Fruit fly (Drosophila melanogaster) whole organism, embryonic: ENCODE data around the gene Pde11.

ENCODE experiments used
- ATbp ChIP-seq: fragments of 200-800 bp; sonication (Bioruptor generic); optimal IDR thresholded peaks from 2 replicates; lab custom pipeline; 2017; ENCODE audit warnings: missing biosample characterization, mild to moderate bottlenecking, missing genetic modification characterization, missing genetic modification reagents
- CG10565 ChIP-seq: fragments of 200-800 bp; sonication (Bioruptor generic); optimal IDR thresholded peaks from 3 replicates; lab custom pipeline; 2016; ENCODE audit warnings: missing biosample characterization, mild to moderate bottlenecking, missing genetic modification characterization
- CG11093 ChIP-seq: fragments of 200-800 bp; sonication (Bioruptor generic); IDR thresholded peaks from 3 replicates; pipeline ENCODE4 v1.3.6; 2022; ENCODE audit warnings: missing biosample characterization, missing genetic modification characterization
- CG11247 ChIP-seq: fragments of 200-800 bp; sonication (Bioruptor generic); IDR thresholded peaks from 2 replicates; pipeline ENCODE4 v1.3.6; 2022; ENCODE audit warnings: missing biosample characterization, missing genetic modification characterization
- CG11398 ChIP-seq: fragments of 200-800 bp; sonication (Bioruptor generic); optimal IDR thresholded peaks from 2 replicates; lab custom pipeline; 2016; ENCODE audit warnings: missing biosample characterization, missing genetic modification characterization
- CG13624 ChIP-seq: fragments of 200-800 bp; sonication (Bioruptor generic); optimal IDR thresholded peaks from 2 replicates; lab custom pipeline; 2016; ENCODE audit warnings: missing biosample characterization, missing genetic modification characterization
- CG13775 ChIP-seq: fragments of 200-800 bp; sonication (Bioruptor generic); optimal IDR thresholded peaks from 3 replicates; lab custom pipeline; 2017; ENCODE audit warnings: missing biosample characterization, mild to moderate bottlenecking, missing genetic modification characterization
- CG1602 ChIP-seq: fragments of 200-800 bp; sonication (Bioruptor generic); optimal IDR thresholded peaks from 3 replicates; lab custom pipeline; 2016; ENCODE audit warnings: missing biosample characterization, missing genetic modification characterization
- CG17186 ChIP-seq: fragments of 200-800 bp; sonication (Bioruptor generic); optimal IDR thresholded peaks from 3 replicates; lab custom pipeline; 2017; ENCODE audit warnings: missing biosample characterization, missing genetic modification reagents, missing genetic modification characterization
- CG2678 ChIP-seq: fragments of 200-800 bp; sonication (Bioruptor generic); optimal IDR thresholded peaks from 3 replicates; lab custom pipeline; 2019; ENCODE audit warnings: missing biosample characterization, mild to moderate bottlenecking, missing genetic modification characterization, moderate library complexity
- CG34224 ChIP-seq: fragments of 200-800 bp; sonication (Bioruptor generic); IDR thresholded peaks from 3 replicates; pipeline ENCODE4 v1.3.6; 2022; ENCODE audit warnings: missing biosample characterization, missing genetic modification characterization; ENCODE audit not compliant: partially characterized antibody
- CG3995 ChIP-seq: fragments of 200-800 bp; sonication (Bioruptor generic); optimal IDR thresholded peaks from 3 replicates; lab custom pipeline; 2016; ENCODE audit warnings: missing biosample characterization, missing genetic modification characterization
- CG4282 ChIP-seq: fragments of 200-800 bp; sonication (Bioruptor generic); optimal IDR thresholded peaks from 2 replicates; lab custom pipeline; 2016; ENCODE audit warnings: missing biosample characterization, missing genetic modification characterization
- CG7928 ChIP-seq: fragments of 200-800 bp; sonication (Bioruptor generic); optimal IDR thresholded peaks from 2 replicates; lab custom pipeline; 2017; ENCODE audit warnings: missing biosample characterization, mild to moderate bottlenecking, missing genetic modification characterization
- CG8281 ChIP-seq: fragments of 200-800 bp; sonication (Bioruptor generic); optimal IDR thresholded peaks from 2 replicates; lab custom pipeline; 2018; ENCODE audit warnings: missing biosample characterization, mild to moderate bottlenecking, missing genetic modification characterization, moderate library complexity
- CG8359 ChIP-seq: fragments of 200-800 bp; sonication (Bioruptor generic); optimal IDR thresholded peaks from 2 replicates; lab custom pipeline; 2017; ENCODE audit warnings: missing biosample characterization, mild to moderate bottlenecking, missing genetic modification characterization, borderline replicate concordance
- Deaf1 ChIP-seq: fragments of 200-800 bp; optimal IDR thresholded peaks from 3 replicates; lab custom pipeline; 2019; ENCODE audit warnings: missing biosample characterization, mild to moderate bottlenecking, missing genetic modification characterization, moderate library complexity
- HLH54F ChIP-seq: fragments of 200-800 bp; sonication (Bioruptor generic); optimal IDR thresholded peaks from 3 replicates; lab custom pipeline; 2016; ENCODE audit warnings: missing biosample characterization, missing genetic modification characterization
- Hr39 ChIP-seq: fragments of >200 bp; optimal IDR thresholded peaks from 2 replicates; lab custom pipeline; 2017
- NC2β ChIP-seq: fragments of 200-800 bp; sonication (Bioruptor generic); optimal IDR thresholded peaks from 2 replicates; lab custom pipeline; 2016; ENCODE audit warnings: missing biosample characterization, missing genetic modification characterization
- Sox100B ChIP-seq: fragments of 200-800 bp; sonication (Bioruptor generic); optimal IDR thresholded peaks from 3 replicates; lab custom pipeline; 2018; ENCODE audit warnings: missing biosample characterization, mild to moderate bottlenecking, missing genetic modification characterization
- abd-A ChIP-seq: fragments of 200-800 bp; sonication (Bioruptor generic); optimal IDR thresholded peaks from 3 replicates; lab custom pipeline; 2019; ENCODE audit warnings: missing biosample characterization, mild to moderate bottlenecking, missing genetic modification characterization, moderate library complexity
- ap ChIP-seq: fragments of 200-800 bp; sonication (Bioruptor generic); IDR thresholded peaks from 2 replicates; pipeline ENCODE4 v1.3.6; 2022; ENCODE audit warnings: missing biosample characterization, missing genetic modification characterization
- chm ChIP-seq: fragments of 200-800 bp; sonication (Bioruptor generic); IDR thresholded peaks from 2 replicates; pipeline ENCODE4 v1.3.6; 2022; ENCODE audit warnings: missing biosample characterization, missing genetic modification characterization
- chn ChIP-seq: fragments of 200-800 bp; sonication (Bioruptor generic); optimal IDR thresholded peaks from 2 replicates; lab custom pipeline; 2016; ENCODE audit warnings: missing biosample characterization, missing genetic modification characterization
- dimm ChIP-seq: fragments of 200-800 bp; sonication (Bioruptor generic); IDR thresholded peaks from 2 replicates; pipeline ENCODE4 v1.3.6; 2022; ENCODE audit warnings: missing biosample characterization, missing genetic modification characterization
- dpn ChIP-seq, 2 experiments: fragments of 200-800 bp; sonication (Bioruptor generic); optimal IDR thresholded peaks; 3 replicates each; lab custom pipeline; 2016; ENCODE audit warnings: missing biosample characterization in 2 of 2, missing genetic modification characterization in 2 of 2
- esg ChIP-seq: fragments of 200-800 bp; sonication (Bioruptor generic); conservative IDR thresholded peaks from 2 replicates; pipeline ENCODE4 v1.3.6; 2022; ENCODE audit warnings: missing biosample characterization, missing genetic modification characterization
- fu2 ChIP-seq: fragments of 200-800 bp; sonication (Bioruptor generic); optimal IDR thresholded peaks from 2 replicates; lab custom pipeline; 2016; ENCODE audit warnings: missing biosample characterization, missing genetic modification characterization
- gem ChIP-seq: fragments of 200-800 bp; sonication (Bioruptor generic); optimal IDR thresholded peaks from 2 replicates; lab custom pipeline; 2019; ENCODE audit warnings: missing biosample characterization, mild to moderate bottlenecking, missing genetic modification characterization, moderate library complexity
- gt ChIP-seq: fragments of 200-800 bp; sonication (Bioruptor generic); IDR thresholded peaks from 2 replicates; pipeline ENCODE4 v1.3.6; 2022; ENCODE audit warnings: missing biosample characterization, missing genetic modification characterization
- h ChIP-seq: fragments of >200 bp; optimal IDR thresholded peaks from 2 replicates; lab custom pipeline; 2017
- hth ChIP-seq: fragments of >200 bp; optimal IDR thresholded peaks from 2 replicates; lab custom pipeline; 2017; ENCODE audit warnings: inconsistent platforms
- ind ChIP-seq: fragments of 200-800 bp; sonication (Bioruptor generic); optimal IDR thresholded peaks from 3 replicates; lab custom pipeline; 2016; ENCODE audit warnings: missing biosample characterization, missing genetic modification characterization
- insv ChIP-seq, 2 experiments: fragments of 200-800 bp; sonication (Bioruptor generic); optimal IDR thresholded peaks; 3 replicates each; lab custom pipeline; 2016 to 2018; ENCODE audit warnings: missing biosample characterization in 2 of 2, missing genetic modification characterization in 2 of 2
- kay ChIP-seq: fragments of 200-800 bp; sonication (Bioruptor generic); optimal IDR thresholded peaks from 2 replicates; lab custom pipeline; 2016; ENCODE audit warnings: missing biosample characterization, missing genetic modification characterization
- mirr ChIP-seq: fragments of 200-800 bp; sonication (Bioruptor generic); optimal IDR thresholded peaks from 3 replicates; lab custom pipeline; 2018; ENCODE audit warnings: missing biosample characterization, mild to moderate bottlenecking, missing genetic modification characterization
- pb ChIP-seq: fragments of 200-800 bp; sonication (Bioruptor generic); optimal IDR thresholded peaks from 3 replicates; lab custom pipeline; 2016; ENCODE audit warnings: missing biosample characterization, missing genetic modification characterization
- peb ChIP-seq: fragments of 200-800 bp; sonication (Bioruptor generic); IDR thresholded peaks from 2 replicates; pipeline ENCODE4 v1.3.6; 2022; ENCODE audit warnings: missing biosample characterization, missing genetic modification characterization
- pfk ChIP-seq: fragments of 200-800 bp; sonication (Bioruptor generic); optimal IDR thresholded peaks from 2 replicates; lab custom pipeline; 2018; ENCODE audit warnings: missing biosample characterization, mild to moderate bottlenecking, missing genetic modification characterization, moderate library complexity
- repo ChIP-seq: fragments of 200-800 bp; sonication (Bioruptor generic); optimal IDR thresholded peaks from 2 replicates; lab custom pipeline; 2016; ENCODE audit warnings: missing biosample characterization, missing genetic modification characterization
- ro ChIP-seq: fragments of 200-800 bp; sonication (Bioruptor generic); IDR thresholded peaks from 2 replicates; pipeline ENCODE4 v1.3.6; 2022; ENCODE audit warnings: missing biosample characterization, missing genetic modification characterization
- schlank ChIP-seq: fragments of 200-800 bp; sonication (Bioruptor generic); optimal IDR thresholded peaks from 2 replicates; lab custom pipeline; 2018; ENCODE audit warnings: missing biosample characterization, mild to moderate bottlenecking, missing genetic modification characterization
- slbo ChIP-seq: fragments of 200-800 bp; sonication (Bioruptor generic); IDR thresholded peaks from 2 replicates; pipeline ENCODE4 v1.3.6; 2022; ENCODE audit warnings: missing biosample characterization, missing genetic modification characterization
- tgo ChIP-seq: fragments of 200-800 bp; sonication (Bioruptor generic); IDR thresholded peaks from 3 replicates; pipeline ENCODE4 v1.3.6; 2022; ENCODE audit warnings: missing biosample characterization, missing genetic modification characterization
- tna ChIP-seq: fragments of 200-800 bp; sonication (Bioruptor generic); IDR thresholded peaks from 2 replicates; pipeline ENCODE4 v1.3.6; 2022; ENCODE audit warnings: missing biosample characterization, missing genetic modification characterization; ENCODE audit not compliant: partially characterized antibody
- ttk ChIP-seq: fragments of 200-800 bp; sonication (Bioruptor generic); IDR thresholded peaks from 2 replicates; pipeline ENCODE4 v2.1.2; 2022; ENCODE audit warnings: missing biosample characterization, missing genetic modification characterization
- tx ChIP-seq: fragments of 200-800 bp; sonication (Bioruptor generic); optimal IDR thresholded peaks from 2 replicates; lab custom pipeline; 2016; ENCODE audit warnings: missing biosample characterization, missing genetic modification characterization
- unc-4 ChIP-seq: fragments of 200-800 bp; sonication (Bioruptor generic); IDR thresholded peaks from 2 replicates; pipeline ENCODE4 v1.3.6; 2022; ENCODE audit warnings: missing biosample characterization, missing genetic modification characterization; ENCODE audit not compliant: partially characterized antibody
- zen2 ChIP-seq: fragments of 200-800 bp; sonication (Bioruptor generic); IDR thresholded peaks from 3 replicates; pipeline ENCODE4 v1.3.6; 2022; ENCODE audit warnings: missing biosample characterization, missing genetic modification characterization; ENCODE audit not compliant: partially characterized antibody

Gene Pde11

DNA sequence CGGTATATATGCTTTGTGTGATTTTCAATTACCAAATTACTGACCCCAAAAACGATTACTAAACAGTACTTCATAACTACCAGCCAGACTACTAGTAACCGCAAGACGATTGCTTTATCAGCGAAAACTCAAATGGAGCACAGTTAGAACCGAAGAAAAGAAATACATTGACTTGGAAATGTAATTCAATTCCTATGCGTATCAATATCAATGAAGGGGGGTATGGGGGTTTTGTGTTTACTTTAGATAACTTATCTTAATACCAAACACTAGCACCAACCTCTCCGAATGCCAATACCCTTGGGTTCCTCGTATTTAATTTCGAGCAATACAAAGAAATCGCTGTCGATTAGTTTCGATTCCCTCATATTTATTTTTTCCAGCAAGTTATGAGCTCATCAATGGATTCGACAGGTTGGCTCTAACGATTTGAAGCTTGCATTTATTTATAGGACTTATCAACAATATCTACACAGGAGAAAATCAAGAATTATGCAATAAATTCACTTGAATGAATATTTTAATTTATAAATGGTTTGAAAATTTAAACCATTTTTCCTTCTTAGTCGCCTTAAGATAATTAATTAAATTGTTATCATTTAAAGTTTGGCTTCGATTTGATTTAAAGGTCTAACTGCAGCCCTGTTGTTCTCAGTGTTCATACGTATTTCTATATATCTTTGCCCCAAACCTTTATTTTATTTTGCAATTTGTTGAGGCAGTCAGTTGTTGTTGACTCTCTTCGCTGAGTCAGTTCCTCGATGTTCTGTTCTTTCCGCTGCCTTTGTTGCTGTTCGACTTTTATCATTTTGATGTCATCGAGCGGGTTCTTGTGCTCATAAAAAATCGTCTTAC is 31.4 kb upstream of the Pde11 start (continued):
- no peak for TF ChIP-seq dimm (GFP tag; lab: Robert Waterston, UW)
- TF ChIP-seq CG17186 (GFP tag; lab: Kevin White, UChicago) = no peak
- no peak for TF ChIP-seq insv (GFP tag; optimal IDR thresholded peaks at IDR 0.05; lab: Kevin White, UChicago)
- TF ChIP-seq tx = peak; percentile 7
- peak; percentile 63 to 67 for TF ChIP-seq dpn (GFP tag; optimal IDR thresholded peaks at IDR 0.05; lab: Kevin White, UChicago)
- peak; percentile 67 for TF ChIP-seq kay (GFP tag; lab: Kevin White, UChicago)
- TF ChIP-seq CG2678 (tag; lab: Kevin White, UChicago) = peak; percentile 93
- TF ChIP-seq peb = peak; percentile 53; the same call in 1 of the 2 replicates
- TF ChIP-seq CG11093 = 0 out of 3 replicates have a peak, but pooled peaks have one; percentile 40
- TF ChIP-seq CG10565 (GFP tag; lab: Kevin White, UChicago) = no peak
- TF ChIP-seq gt (GFP tag; lab: Robert Waterston, UW) = no peak
- peak; percentile 86 for TF ChIP-seq tgo (GFP tag; lab: Robert Waterston, UW)
- TF ChIP-seq Sox100B (GFP tag; lab: Kevin White, UChicago) = peak; percentile 78
- TF ChIP-seq pfk (GFP tag; lab: Kevin White, UChicago) = no peak
- TF ChIP-seq unc-4 (GFP tag; lab: Robert Waterston, UW) = no peak
- no peak for TF ChIP-seq hth (lab: Kevin White, UChicago)
- peak; percentile 4 for TF ChIP-seq CG7928 (GFP tag; lab: Kevin White, UChicago)
- TF ChIP-seq schlank (tag; lab: Kevin White, UChicago) = peak; percentile 46
- TF ChIP-seq Deaf1 (tag; lab: Kevin White, UChicago) = peak; percentile 46
- TF ChIP-seq HLH54F (GFP tag; lab: Kevin White, UChicago) = peak; percentile 48
- TF ChIP-seq mirr (GFP tag; lab: Kevin White, UChicago) = peak; percentile 98
- no peak for TF ChIP-seq CG11398 (GFP tag; lab: Kevin White, UChicago)
- peak; percentile 86 for TF ChIP-seq slbo (GFP tag; lab: Robert Waterston, UW)
- no peak for TF ChIP-seq zen2 (GFP tag; lab: Robert Waterston, UW)
- TF ChIP-seq CG3995 = peak; percentile 41
- peak; percentile 28; the same call in 1 of the 2 replicates for TF ChIP-seq chm
- TF ChIP-seq ATbp = peak; percentile 28
- TF ChIP-seq ind (GFP tag; lab: Kevin White, UChicago) = peak; percentile 74
- TF ChIP-seq Hr39 = no peak
- no peak for TF ChIP-seq pb (GFP tag; lab: Kevin White, UChicago)
- peak; percentile 67 for TF ChIP-seq ap (GFP tag; lab: Robert Waterston, UW)
- no peak for TF ChIP-seq CG4282 (GFP tag; lab: Kevin White, UChicago)
- peak; percentile 79 for TF ChIP-seq CG11247 (GFP tag; lab: Robert Waterston, UW)
- peak; percentile 69 for TF ChIP-seq CG13624 (GFP tag; lab: Kevin White, UChicago)
- peak; percentile 60 for TF ChIP-seq CG8359 (GFP tag; lab: Kevin White, UChicago)
- peak; percentile 64; the same call in 1 of the 2 replicates for TF ChIP-seq ttk (GFP tag; lab: Robert Waterston, UW)
- peak; percentile 88 for TF ChIP-seq gem (tag; lab: Kevin White, UChicago)
- TF ChIP-seq esg (GFP tag; lab: Robert Waterston, UW) = peak; percentile 66
- TF ChIP-seq chn (GFP tag; lab: Kevin White, UChicago) = peak; percentile 49
- peak; percentile 72 for TF ChIP-seq CG13775 (GFP tag; lab: Kevin White, UChicago)
- peak; percentile 19 for TF ChIP-seq CG8281
- no peak for TF ChIP-seq CG34224 (GFP tag; lab: Robert Waterston, UW)
- peak; percentile 66 for TF ChIP-seq CG1602
- TF ChIP-seq ro = no peak
- peak; percentile 46 for TF ChIP-seq NC2β (GFP tag; lab: Kevin White, UChicago)
- TF ChIP-seq repo (GFP tag; lab: Kevin White, UChicago) = peak; percentile 16
- no peak for TF ChIP-seq abd-A
- peak; percentile 60 for TF ChIP-seq fu2 (GFP tag; lab: Kevin White, UChicago)
- no peak for TF ChIP-seq tna
- TF ChIP-seq h (lab: Kevin White, UChicago) = no peak
